Worm (Caenorhabditis elegans) whole organism, mixed stage, embryonic: Measurements from ENCODE around the gene irld-6.

Experiments used
- pha-4 ChIP-seq: fragments of 150-350 bp; optimal IDR thresholded peaks from 2 replicates; lab custom pipeline; 2018; ENCODE audit warnings: missing biosample characterization, missing genetic modification reagents, missing genetic modification characterization
- unc-39 ChIP-seq: fragments of 150-350 bp; optimal IDR thresholded peaks from 2 replicates; lab custom pipeline; 2014; ENCODE audit warnings: missing biosample characterization, missing genetic modification characterization

DNA sequence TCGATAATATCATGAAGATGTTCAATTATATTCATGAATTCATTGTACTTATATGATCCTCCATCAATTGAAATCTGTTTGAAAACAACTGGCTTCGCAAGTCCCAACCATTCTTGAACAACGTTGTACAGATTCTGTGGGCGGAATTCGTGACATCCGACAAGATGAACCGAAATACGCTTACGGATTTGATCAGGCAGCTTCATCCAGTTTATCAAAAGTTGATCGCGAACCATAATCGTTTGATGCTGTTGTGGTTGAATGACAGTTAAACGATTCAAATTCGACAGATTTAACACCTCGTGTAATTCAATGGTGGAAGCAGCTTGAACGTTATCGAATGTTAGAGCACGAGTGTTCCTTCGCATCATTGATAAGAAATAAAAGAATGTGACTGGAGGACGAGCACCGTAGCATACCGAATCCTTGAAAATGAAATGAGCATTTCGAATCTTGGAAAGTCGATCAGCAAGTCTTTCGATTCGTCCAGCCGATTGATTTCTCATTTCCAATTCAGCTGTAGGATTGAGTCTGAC is 42.8 kb downstream of the irld-6 start:
- TF ChIP-seq pha-4 (tag; lab: Kevin White, UChicago) = no peak
- no peak for TF ChIP-seq unc-39 (tag; lab: Kevin White, UChicago)
